Worm (Caenorhabditis elegans): ENCODE results near the gene F41E6.8.

DNA sequence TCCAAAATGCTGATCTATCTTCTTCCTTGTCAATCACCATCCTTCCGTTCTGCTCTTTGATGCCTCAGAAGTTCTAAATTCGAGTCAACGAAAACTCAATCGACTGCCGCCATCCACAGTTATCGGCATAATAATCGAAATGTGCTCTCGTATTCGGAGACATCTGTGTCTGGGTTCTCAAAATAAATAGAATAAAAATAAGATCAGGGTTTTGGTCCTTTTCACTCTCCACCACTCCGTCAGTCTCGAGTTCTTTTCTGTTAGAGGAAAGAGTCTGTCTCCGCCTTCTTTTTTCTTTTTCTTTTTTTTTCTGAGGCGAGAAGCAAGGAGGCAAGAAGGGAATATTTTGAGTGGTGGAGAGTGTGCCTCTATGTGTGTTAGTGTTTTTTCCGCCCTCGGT, 22.4 kb upstream of the F41E6.8 start, which contains the start of gene F41E6.17:
- no peak for TF ChIP-seq fos-1 (tag; optimal IDR thresholded peaks at IDR 0.05)
- TF ChIP-seq snpc-4 (tag; optimal IDR thresholded peaks at IDR 0.05): no peak
- no peak for TF ChIP-seq Y55F3AM.14 (GFP tag; optimal IDR thresholded peaks at IDR 0.05)
- no peak for TF ChIP-seq ztf-11 (tag; optimal IDR thresholded peaks at IDR 0.05)
- no peak for TF ChIP-seq C34F6.9 (tag; optimal IDR thresholded peaks at IDR 0.05)
- no peak for TF ChIP-seq elt-1 (tag; optimal IDR thresholded peaks at IDR 0.05)

Data from whole organism, L2 larva.